Worm (Caenorhabditis elegans) whole organism, late embryonic: Measurements from ENCODE around the gene Y38H6C.25.

Experiments
- ceh-6 ChIP-seq: fragments of 200-800 bp; sonication (Bioruptor generic); optimal IDR thresholded peaks from 2 replicates; lab custom pipeline; 2018; ENCODE audit warnings: mild to moderate bottlenecking, missing genetic modification characterization, missing compliant biosample characterization
- che-1 ChIP-seq: sonication (generic microtip); optimal IDR thresholded peaks from 2 replicates; lab custom pipeline; 2016; ENCODE audit warnings: mild to moderate bottlenecking, missing genetic modification characterization, missing compliant biosample characterization
- eyg-1 ChIP-seq: sonication (generic microtip); optimal IDR thresholded peaks from 2 replicates; lab custom pipeline; 2016; ENCODE audit warnings: missing genotype, missing genetic modification characterization, missing compliant biosample characterization
- hlh-6 ChIP-seq: sonication (generic microtip); optimal IDR thresholded peaks from 2 replicates; lab custom pipeline; 2016; ENCODE audit warnings: missing genotype, missing genetic modification characterization, missing compliant biosample characterization
- lim-6 ChIP-seq: sonication (generic microtip); optimal IDR thresholded peaks from 2 replicates; lab custom pipeline; 2016; ENCODE audit warnings: missing genetic modification characterization, missing compliant biosample characterization
- pax-1 ChIP-seq: fragments of 150-350 bp; optimal IDR thresholded peaks from 2 replicates; lab custom pipeline; 2014; ENCODE audit warnings: missing biosample characterization, missing genetic modification characterization
- rnt-1 ChIP-seq: sonication (generic microtip); optimal IDR thresholded peaks from 2 replicates; lab custom pipeline; 2016; ENCODE audit warnings: missing genetic modification characterization, missing compliant biosample characterization
- sdc-2 ChIP-seq: sonication (generic microtip); optimal IDR thresholded peaks from 2 replicates; lab custom pipeline; 2016; ENCODE audit warnings: missing genotype, missing genetic modification characterization, missing compliant biosample characterization
- sox-4 ChIP-seq: sonication (generic microtip); optimal IDR thresholded peaks from 2 replicates; lab custom pipeline; 2017; ENCODE audit warnings: mild to moderate bottlenecking, missing genetic modification characterization, inconsistent platforms, missing compliant biosample characterization
- tbx-2 ChIP-seq: sonication (generic microtip); optimal IDR thresholded peaks from 2 replicates; lab custom pipeline; 2016; ENCODE audit warnings: missing genetic modification characterization, missing compliant biosample characterization

ce11 chrV:20492385-20492784 lies 26.6 kb upstream of the Y38H6C.25 start, which contains the start of gene srbc-79:
- no peak for TF ChIP-seq tbx-2 (tag; lab: Kevin White, UChicago)
- no peak for TF ChIP-seq che-1 (tag; lab: Kevin White, UChicago)
- TF ChIP-seq sox-4 (tag; lab: Kevin White, UChicago): no peak
- TF ChIP-seq pax-1 (tag; lab: Kevin White, UChicago): no peak
- no peak for TF ChIP-seq lim-6 (tag; lab: Kevin White, UChicago)
- no peak for TF ChIP-seq rnt-1 (tag; lab: Kevin White, UChicago)
- no peak for TF ChIP-seq sdc-2 (tag; lab: Kevin White, UChicago)
- TF ChIP-seq eyg-1: no peak
- no peak for TF ChIP-seq ceh-6 (GFP tag; lab: Kevin White, UChicago)
- no peak for TF ChIP-seq hlh-6 (tag; lab: Kevin White, UChicago)
